Worm (Caenorhabditis elegans): ENCODE measurements around the gene tomm-40.

The tomm-40 gene

DNA sequence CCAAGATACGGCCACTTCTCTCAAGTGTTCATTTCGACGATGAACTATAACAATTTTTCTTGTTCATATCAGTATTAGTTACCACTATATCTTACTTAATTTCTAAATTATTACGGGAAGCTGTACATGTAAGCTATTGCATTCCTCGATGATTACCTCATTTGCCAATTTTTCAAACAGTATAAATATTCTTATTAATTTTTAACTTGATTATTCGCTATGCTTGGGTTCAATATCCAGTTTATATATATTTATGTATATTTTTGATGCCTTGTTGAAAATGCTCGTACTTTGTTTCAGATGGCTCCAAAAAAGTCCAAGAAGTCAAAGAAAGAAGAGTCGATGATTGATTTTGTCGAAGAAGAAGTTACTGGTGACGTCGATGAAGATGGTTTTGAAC is 21.0 kb upstream of the tomm-40 start, which contains the start of gene F44G4.1:
Gene F44G4.1, plus strand, starts transcription at position 301 of the 400 bp plus-strand sequence.
- TF ChIP-seq sea-1 (GFP tag; conservative IDR thresholded peaks at IDR 0.05) (no peak), ceh-36 (tag; optimal IDR thresholded peaks at IDR 0.05) (no peak), B0310.2 (tag; optimal IDR thresholded peaks at IDR 0.05) (no peak), tra-4 (tag; optimal IDR thresholded peaks at IDR 0.05) (no peak), ets-7 (tag; optimal IDR thresholded peaks at IDR 0.05) (no peak), scrt-1 (GFP tag; IDR thresholded peaks at IDR 0.05) (no peak), aly-1 (tag; optimal IDR thresholded peaks at IDR 0.05) (no peak), hnd-1 (tag; optimal IDR thresholded peaks at IDR 0.05) (no peak), flt-1 (GFP tag; IDR thresholded peaks at IDR 0.05) (no peak), pes-1 (GFP tag; IDR thresholded peaks at IDR 0.05) (no peak), hmg-4 (GFP tag; optimal IDR thresholded peaks at IDR 0.05) (no peak), hmbx-1 (tag; optimal IDR thresholded peaks at IDR 0.05) (no peak), tbx-11 (GFP tag; IDR thresholded peaks at IDR 0.05) (no peak), ama-1 (optimal IDR thresholded peaks at IDR 0.05) (no peak)

DNA sequence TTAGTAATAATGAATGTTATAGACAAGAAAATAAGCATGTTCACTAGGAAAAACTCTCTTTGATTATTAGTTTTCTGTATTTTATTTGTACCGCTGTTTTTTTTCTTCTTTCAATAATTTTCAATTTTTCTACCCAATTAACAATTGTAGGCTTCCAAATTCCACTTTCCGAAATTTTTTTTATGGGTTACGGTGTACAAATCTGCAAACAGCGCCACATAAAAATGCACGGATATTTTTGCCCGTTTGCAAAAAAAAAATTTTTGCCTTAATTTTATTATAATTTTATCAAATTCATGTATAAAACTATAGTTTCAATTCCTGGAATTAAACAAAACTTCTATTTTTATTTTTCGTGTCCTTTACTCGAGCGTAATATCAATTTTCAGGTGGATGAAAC is 19.4 kb upstream of the tomm-40 start, which contains the start of gene ooc-5:
Gene ooc-5, plus strand, starts transcription at position 381 of the 400 bp plus-strand sequence.
- TF ChIP-seq ets-7 (tag; optimal IDR thresholded peaks at IDR 0.05) (no peak), B0310.2 (tag; optimal IDR thresholded peaks at IDR 0.05) (no peak), hmg-4 (GFP tag; optimal IDR thresholded peaks at IDR 0.05) (no peak), tbx-11 (GFP tag; IDR thresholded peaks at IDR 0.05) (no peak), hmbx-1 (tag; optimal IDR thresholded peaks at IDR 0.05) (no peak)

DNA sequence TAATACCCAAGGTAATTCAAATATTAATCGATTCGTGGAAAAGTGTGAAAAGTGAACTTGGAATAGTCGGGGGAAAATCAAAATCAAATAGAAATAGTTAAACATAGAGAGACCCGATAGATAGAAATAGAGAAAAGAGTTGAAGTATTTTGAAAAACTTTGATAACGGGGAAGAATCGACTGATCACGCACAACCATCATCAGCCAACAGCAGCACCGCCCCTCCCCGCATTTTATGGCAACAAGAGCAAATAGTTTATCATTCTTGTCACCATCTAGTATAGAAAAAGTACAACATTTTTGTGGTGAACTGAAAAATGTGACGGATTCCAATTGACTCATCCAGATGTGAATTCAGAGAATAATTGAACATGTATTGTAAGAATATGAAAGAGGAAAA is 18.2 kb upstream of the tomm-40 start:
- TF ChIP-seq hnd-1 (tag; optimal IDR thresholded peaks at IDR 0.05) (no peak), ama-1 (optimal IDR thresholded peaks at IDR 0.05) (no peak), scrt-1 (GFP tag; IDR thresholded peaks at IDR 0.05) (no peak), hmbx-1 (tag; optimal IDR thresholded peaks at IDR 0.05) (no peak), sea-1 (GFP tag; conservative IDR thresholded peaks at IDR 0.05) (no peak), hmg-4 (GFP tag; optimal IDR thresholded peaks at IDR 0.05) (no peak), tbx-11 (GFP tag; IDR thresholded peaks at IDR 0.05) (no peak), ets-7 (tag; optimal IDR thresholded peaks at IDR 0.05) (no peak), ceh-13 (GFP tag; optimal IDR thresholded peaks at IDR 0.05) (no peak), ceh-36 (tag; optimal IDR thresholded peaks at IDR 0.05) (no peak), aly-1 (tag; optimal IDR thresholded peaks at IDR 0.05) (no peak), F13C5.2 (tag; optimal IDR thresholded peaks at IDR 0.05) (no peak), tbx-37 (GFP tag; conservative IDR thresholded peaks at IDR 0.05) (no peak), pes-1 (GFP tag; IDR thresholded peaks at IDR 0.05) (no peak), tra-4 (tag; optimal IDR thresholded peaks at IDR 0.05) (no peak), B0310.2 (tag; optimal IDR thresholded peaks at IDR 0.05) (no peak), flt-1 (GFP tag; IDR thresholded peaks at IDR 0.05) (no peak)

DNA sequence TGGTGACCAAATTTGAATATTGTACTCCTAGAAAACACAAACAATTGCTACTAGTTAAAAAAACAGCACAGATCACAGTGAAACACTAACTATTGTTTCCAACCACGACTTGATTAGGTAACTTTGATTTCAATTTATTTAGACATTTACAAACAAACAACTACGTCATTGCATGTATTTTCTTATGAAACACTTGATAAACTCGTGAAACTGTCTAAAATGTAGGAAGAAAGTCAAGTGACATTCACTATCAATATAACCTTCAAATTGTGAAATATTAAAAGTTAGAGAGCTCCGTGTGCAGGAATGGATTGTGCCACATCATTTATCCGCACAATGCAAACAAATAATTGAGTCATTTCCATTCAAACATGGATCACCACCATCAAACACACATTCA is 16.9 kb upstream of the tomm-40 start:
- no peak for TF ChIP-seq hmg-4 (GFP tag; optimal IDR thresholded peaks at IDR 0.05)
- TF ChIP-seq ets-7 (tag; optimal IDR thresholded peaks at IDR 0.05), result no peak
- TF ChIP-seq tra-4 (tag; optimal IDR thresholded peaks at IDR 0.05), result no peak
- no peak for TF ChIP-seq aly-1 (tag; optimal IDR thresholded peaks at IDR 0.05)
- no peak for TF ChIP-seq hnd-1 (tag; optimal IDR thresholded peaks at IDR 0.05)
- no peak for TF ChIP-seq ceh-13 (GFP tag; optimal IDR thresholded peaks at IDR 0.05)
- TF ChIP-seq B0310.2 (tag; optimal IDR thresholded peaks at IDR 0.05), result no peak
- no peak for TF ChIP-seq hmbx-1 (tag; optimal IDR thresholded peaks at IDR 0.05)
- no peak for TF ChIP-seq F13C5.2 (tag; optimal IDR thresholded peaks at IDR 0.05)
- TF ChIP-seq tbx-37 (GFP tag; conservative IDR thresholded peaks at IDR 0.05), result no peak
- TF ChIP-seq sea-1 (GFP tag; conservative IDR thresholded peaks at IDR 0.05), result no peak
- no peak for TF ChIP-seq pes-1 (GFP tag; IDR thresholded peaks at IDR 0.05)
- TF ChIP-seq scrt-1 (GFP tag; IDR thresholded peaks at IDR 0.05), result no peak

DNA sequence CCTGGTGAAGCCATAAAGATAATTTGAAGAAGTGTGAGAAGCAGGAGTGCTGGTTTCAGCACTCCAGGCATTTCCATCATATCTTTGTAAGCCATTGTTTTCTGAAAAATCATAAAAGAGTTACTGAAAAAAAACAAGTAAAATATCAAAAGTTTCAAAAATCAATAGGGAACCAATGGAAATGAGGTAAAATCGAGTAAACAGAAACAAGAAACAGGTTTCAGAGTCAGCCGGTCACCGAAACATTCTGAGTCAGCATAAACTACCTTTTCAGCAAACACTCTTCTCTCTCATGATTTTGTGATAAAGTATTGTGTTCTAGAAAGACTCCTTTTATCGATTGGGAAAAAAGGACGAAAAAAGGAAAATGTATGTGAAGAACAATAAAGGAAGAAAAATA is 16.1 kb upstream of the tomm-40 start, which contains the start of gene C18E9.9:
Gene C18E9.9, minus strand, starts transcription at position 101 of the 400 bp plus-strand sequence.
- no peak for TF ChIP-seq pes-1 (GFP tag; IDR thresholded peaks at IDR 0.05)
- TF ChIP-seq sea-1 (GFP tag; conservative IDR thresholded peaks at IDR 0.05), result no peak
- TF ChIP-seq F13C5.2 (tag; optimal IDR thresholded peaks at IDR 0.05), result no peak

DNA sequence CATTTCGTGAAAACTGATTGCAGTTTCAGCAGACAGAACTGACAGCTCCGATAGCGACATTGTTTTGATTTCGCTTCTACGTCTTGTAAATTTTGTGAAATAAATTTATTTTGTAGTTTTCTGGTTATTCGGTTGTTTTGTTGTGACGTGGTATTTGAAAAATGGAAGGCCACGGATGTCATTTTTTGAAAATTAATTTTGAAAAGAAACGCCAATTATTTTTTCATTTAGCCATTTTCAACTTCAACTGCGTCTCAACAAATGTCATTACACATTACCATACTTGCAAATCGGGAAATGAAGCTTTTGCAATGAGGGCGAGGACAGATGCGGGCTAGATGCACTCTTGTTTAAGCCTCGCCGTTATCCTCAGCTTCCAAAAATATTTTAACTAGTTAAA is 14.6 kb upstream of the tomm-40 start, which contains the start of gene C18E9.8:
Gene C18E9.8, minus strand, starts transcription at position 101 of the 400 bp plus-strand sequence.
- TF ChIP-seq F13C5.2 (tag; optimal IDR thresholded peaks at IDR 0.05) (no peak), B0310.2 (tag; optimal IDR thresholded peaks at IDR 0.05) (no peak), scrt-1 (GFP tag; IDR thresholded peaks at IDR 0.05) (no peak), pes-1 (GFP tag; IDR thresholded peaks at IDR 0.05) (no peak), hmbx-1 (tag; optimal IDR thresholded peaks at IDR 0.05) (no peak), sea-1 (GFP tag; conservative IDR thresholded peaks at IDR 0.05) (no peak), ama-1 (optimal IDR thresholded peaks at IDR 0.05) (no peak), aly-1 (tag; optimal IDR thresholded peaks at IDR 0.05) (no peak), ceh-13 (GFP tag; optimal IDR thresholded peaks at IDR 0.05) (no peak), flt-1 (GFP tag; IDR thresholded peaks at IDR 0.05) (no peak), hmg-4 (GFP tag; optimal IDR thresholded peaks at IDR 0.05) (no peak), hnd-1 (tag; optimal IDR thresholded peaks at IDR 0.05) (no peak), tbx-11 (GFP tag; IDR thresholded peaks at IDR 0.05) (no peak), tra-4 (tag; optimal IDR thresholded peaks at IDR 0.05) (no peak), tbx-37 (GFP tag; conservative IDR thresholded peaks at IDR 0.05) (no peak), ceh-36 (tag; optimal IDR thresholded peaks at IDR 0.05) (no peak), ets-7 (tag; optimal IDR thresholded peaks at IDR 0.05) (no peak)

DNA sequence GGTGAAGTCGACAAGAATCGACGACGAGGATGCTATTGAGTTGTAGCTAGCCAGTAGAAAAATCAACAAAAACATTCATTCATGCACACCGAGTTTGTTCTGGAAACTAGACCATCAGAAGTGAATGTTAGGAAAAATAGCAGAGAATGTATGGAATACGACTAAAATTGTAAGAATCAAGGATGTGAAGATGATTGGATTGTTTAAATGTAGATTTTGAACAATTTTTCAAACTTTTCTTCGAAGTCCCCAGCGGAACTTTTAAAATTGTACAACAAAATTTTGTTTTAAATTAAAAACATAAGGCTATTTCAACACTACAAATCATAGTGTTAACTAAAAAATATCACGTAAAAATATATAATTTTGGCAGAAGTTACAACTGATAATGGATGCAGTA is 9.3 kb upstream of the tomm-40 start, which contains the start of gene C18E9.7:
Gene C18E9.7, minus strand, starts transcription at position 101 of the 400 bp plus-strand sequence.
- no peak for TF ChIP-seq B0310.2 (tag; optimal IDR thresholded peaks at IDR 0.05)
- no peak for TF ChIP-seq tbx-11 (GFP tag; IDR thresholded peaks at IDR 0.05)
- TF ChIP-seq sea-1 (GFP tag; conservative IDR thresholded peaks at IDR 0.05), result no peak
- no peak for TF ChIP-seq F13C5.2 (tag; optimal IDR thresholded peaks at IDR 0.05)
- no peak for TF ChIP-seq pes-1 (GFP tag; IDR thresholded peaks at IDR 0.05)
- TF ChIP-seq hnd-1 (tag; optimal IDR thresholded peaks at IDR 0.05), result no peak
- TF ChIP-seq flt-1 (GFP tag; IDR thresholded peaks at IDR 0.05), result no peak

Measured in whole organism, early embryonic.